Fruit fly (Drosophila melanogaster) whole organism, embryonic: ENCODE data around the gene CG17224.

Experiments
- Adf1 ChIP-seq: fragments of 200-800 bp; sonication (Bioruptor generic); IDR thresholded peaks from 2 replicates; pipeline ENCODE4 v1.3.6; 2022; ENCODE audit warnings: missing biosample characterization, missing genetic modification characterization
- Antp ChIP-seq: fragments of 200-800 bp; sonication (Bioruptor generic); optimal IDR thresholded peaks from 3 replicates; lab custom pipeline; 2016; ENCODE audit warnings: missing biosample characterization, missing genetic modification characterization
- Awh ChIP-seq: fragments of 200-800 bp; sonication (Bioruptor generic); IDR thresholded peaks from 2 replicates; pipeline ENCODE4, ENCODE4 v1.3.6; 2022; ENCODE audit warnings: missing biosample characterization, missing genetic modification characterization
- CG11504 ChIP-seq: fragments of 200-800 bp; sonication (Bioruptor generic); optimal IDR thresholded peaks from 3 replicates; lab custom pipeline; 2019; ENCODE audit warnings: missing biosample characterization, mild to moderate bottlenecking, missing genetic modification characterization, moderate library complexity
- CG11560 ChIP-seq: fragments of 200-800 bp; sonication (Bioruptor generic); IDR thresholded peaks from 3 replicates; pipeline ENCODE4 v1.3.6; 2022; ENCODE audit warnings: missing biosample characterization, missing genetic modification characterization
- CG12104 ChIP-seq: fragments of 200-800 bp; sonication (Bioruptor generic); optimal IDR thresholded peaks from 3 replicates; lab custom pipeline; 2016; ENCODE audit warnings: missing biosample characterization, missing genetic modification characterization
- CG12299 ChIP-seq: fragments of 200-800 bp; sonication (Bioruptor generic); optimal IDR thresholded peaks from 2 replicates; lab custom pipeline; 2018; ENCODE audit warnings: missing biosample characterization, mild to moderate bottlenecking, missing genetic modification characterization
- CG12769 ChIP-seq: fragments of 200-800 bp; sonication (Bioruptor generic); optimal IDR thresholded peaks from 2 replicates; lab custom pipeline; 2019; ENCODE audit warnings: missing biosample characterization, mild to moderate bottlenecking, missing genetic modification characterization, moderate library complexity
- CG14441 ChIP-seq: fragments of 200-800 bp; sonication (Bioruptor generic); IDR thresholded peaks from 2 replicates; pipeline ENCODE4 v1.3.6; 2022; ENCODE audit warnings: missing biosample characterization, missing genetic modification characterization
- CG1603 ChIP-seq: fragments of 200-800 bp; sonication (Bioruptor generic); optimal IDR thresholded peaks from 2 replicates; lab custom pipeline; 2019; ENCODE audit warnings: missing biosample characterization, mild to moderate bottlenecking, missing genetic modification characterization, moderate library complexity
- CG17385 ChIP-seq: fragments of 200-800 bp; sonication (Bioruptor generic); optimal IDR thresholded peaks from 3 replicates; lab custom pipeline; 2018; ENCODE audit warnings: missing biosample characterization, mild to moderate bottlenecking, missing genetic modification characterization
- CG2120 ChIP-seq: fragments of 200-800 bp; sonication (Bioruptor generic); optimal IDR thresholded peaks from 3 replicates; lab custom pipeline; 2016; ENCODE audit warnings: missing biosample characterization, missing genetic modification characterization
- CG2678 ChIP-seq: fragments of 200-800 bp; sonication (Bioruptor generic); optimal IDR thresholded peaks from 3 replicates; lab custom pipeline; 2019; ENCODE audit warnings: missing biosample characterization, mild to moderate bottlenecking, missing genetic modification characterization, moderate library complexity
- CG2712 ChIP-seq: fragments of 200-800 bp; optimal IDR thresholded peaks from 3 replicates; lab custom pipeline; 2019; ENCODE audit warnings: missing biosample characterization, mild to moderate bottlenecking, missing genetic modification characterization, moderate library complexity
- CG2875 ChIP-seq: fragments of 200-800 bp; sonication (Bioruptor generic); optimal IDR thresholded peaks from 2 replicates; lab custom pipeline; 2017; ENCODE audit warnings: missing biosample characterization, mild to moderate bottlenecking, missing genetic modification characterization, missing genetic modification reagents
- CG30020 ChIP-seq: fragments of 200-800 bp; optimal IDR thresholded peaks from 2 replicates; lab custom pipeline; 2019; ENCODE audit warnings: missing biosample characterization, mild to moderate bottlenecking, missing genetic modification characterization, moderate library complexity
- CG3726 ChIP-seq: fragments of 200-800 bp; sonication (Bioruptor generic); IDR thresholded peaks from 3 replicates; pipeline ENCODE4, ENCODE4 v1.3.6; 2022; ENCODE audit warnings: missing biosample characterization, missing genetic modification characterization
- CG3995 ChIP-seq: fragments of 200-800 bp; sonication (Bioruptor generic); optimal IDR thresholded peaks from 3 replicates; lab custom pipeline; 2016; ENCODE audit warnings: missing biosample characterization, missing genetic modification characterization
- CG4404 ChIP-seq: fragments of 200-800 bp; sonication (Bioruptor generic); IDR thresholded peaks from 2 replicates; pipeline ENCODE4 v1.3.6; 2022; ENCODE audit warnings: missing biosample characterization, missing genetic modification characterization
- CG6254 ChIP-seq: fragments of 200-800 bp; sonication (Bioruptor generic); optimal IDR thresholded peaks from 3 replicates; lab custom pipeline; 2017; ENCODE audit warnings: mild to moderate bottlenecking, missing biosample characterization, missing genetic modification reagents, missing genetic modification characterization
- CG7786 ChIP-seq: fragments of 200-800 bp; sonication (Bioruptor generic); optimal IDR thresholded peaks from 2 replicates; lab custom pipeline; 2016; ENCODE audit warnings: missing biosample characterization, missing genetic modification characterization
- CG8290 ChIP-seq, 3 experiments: fragments of 200-800 bp; sonication (Bioruptor generic); optimal IDR thresholded peaks; 2 replicates each; lab custom pipeline; 2016 to 2019; ENCODE audit warnings: missing biosample characterization in 3 of 3, missing genetic modification characterization in 3 of 3, mild to moderate bottlenecking in 2 of 3, moderate library complexity in 1 of 3
- CG8388 ChIP-seq: fragments of 200-800 bp; sonication (Bioruptor generic); optimal IDR thresholded peaks from 2 replicates; lab custom pipeline; 2019; ENCODE audit warnings: missing biosample characterization, mild to moderate bottlenecking, missing genetic modification characterization, moderate library complexity
- CG9437 ChIP-seq: fragments of 200-800 bp; sonication (Bioruptor generic); optimal IDR thresholded peaks from 2 replicates; lab custom pipeline; 2018; ENCODE audit warnings: missing biosample characterization, mild to moderate bottlenecking, missing genetic modification characterization
- CG9727 ChIP-seq: fragments of 200-800 bp; sonication (Bioruptor generic); optimal IDR thresholded peaks from 3 replicates; lab custom pipeline; 2017; ENCODE audit warnings: missing biosample characterization, mild to moderate bottlenecking, missing genetic modification characterization
- CTCF ChIP-seq: fragments of 200-800 bp; sonication (Bioruptor generic); optimal IDR thresholded peaks from 2 replicates; lab custom pipeline; 2017; ENCODE audit warnings: missing biosample characterization, mild to moderate bottlenecking, missing genetic modification characterization, moderate library complexity
- Deaf1 ChIP-seq: fragments of 200-800 bp; optimal IDR thresholded peaks from 3 replicates; lab custom pipeline; 2019; ENCODE audit warnings: missing biosample characterization, mild to moderate bottlenecking, missing genetic modification characterization, moderate library complexity
- Dek ChIP-seq: fragments of 200-800 bp; sonication (Bioruptor generic); optimal IDR thresholded peaks from 3 replicates; lab custom pipeline; 2019; ENCODE audit warnings: missing biosample characterization, mild to moderate bottlenecking, missing genetic modification characterization, moderate library complexity
- Elba2 ChIP-seq: fragments of 200-800 bp; sonication (Bioruptor generic); optimal IDR thresholded peaks from 3 replicates; lab custom pipeline; 2016; ENCODE audit warnings: missing biosample characterization, missing genetic modification characterization
- HLH54F ChIP-seq: fragments of 200-800 bp; sonication (Bioruptor generic); optimal IDR thresholded peaks from 3 replicates; lab custom pipeline; 2016; ENCODE audit warnings: missing biosample characterization, missing genetic modification characterization
- Kr ChIP-seq: fragments of 200-800 bp; sonication (Bioruptor generic); optimal IDR thresholded peaks from 2 replicates; lab custom pipeline; 2017; ENCODE audit warnings: missing biosample characterization, mild to moderate bottlenecking, missing genetic modification characterization
- NFAT ChIP-seq: fragments of 200-800 bp; sonication (Bioruptor generic); IDR thresholded peaks from 2 replicates; pipeline ENCODE4 v1.3.6; 2022; ENCODE audit warnings: missing biosample characterization, missing genetic modification characterization
- Rx ChIP-seq: fragments of 200-800 bp; sonication (Bioruptor generic); IDR thresholded peaks from 2 replicates; pipeline ENCODE4 v1.3.6; 2022; ENCODE audit warnings: missing biosample characterization, missing genetic modification characterization
- ash1 ChIP-seq: fragments of 200-800 bp; sonication (Bioruptor generic); optimal IDR thresholded peaks from 2 replicates; lab custom pipeline; 2018; ENCODE audit warnings: missing biosample characterization, mild to moderate bottlenecking, missing genetic modification characterization
- chm ChIP-seq: fragments of 200-800 bp; sonication (Bioruptor generic); IDR thresholded peaks from 2 replicates; pipeline ENCODE4 v1.3.6; 2022; ENCODE audit warnings: missing biosample characterization, missing genetic modification characterization
- ci ChIP-seq: fragments of 200-800 bp; sonication (Bioruptor generic); IDR thresholded peaks from 3 replicates; pipeline ENCODE4 v1.3.6; 2022; ENCODE audit warnings: missing biosample characterization, missing genetic modification characterization
- corto ChIP-seq: fragments of 200-800 bp; sonication (Bioruptor generic); optimal IDR thresholded peaks from 2 replicates; lab custom pipeline; 2016; ENCODE audit warnings: missing biosample characterization, mild to moderate bottlenecking, missing genetic modification characterization, moderate library complexity
- cwo ChIP-seq: fragments of 200-800 bp; sonication (Bioruptor generic); optimal IDR thresholded peaks from 3 replicates; lab custom pipeline; 2017; ENCODE audit warnings: missing biosample characterization, missing genetic modification characterization, mild to moderate bottlenecking, moderate library complexity, missing genetic modification reagents
- dati ChIP-seq: fragments of 200-800 bp; sonication (Bioruptor generic); IDR thresholded peaks from 2 replicates; pipeline ENCODE4 v1.3.6; 2022; ENCODE audit warnings: missing biosample characterization, missing genetic modification characterization
- disco-r ChIP-seq: fragments of 200-800 bp; sonication (Bioruptor generic); optimal IDR thresholded peaks from 2 replicates; lab custom pipeline; 2016; ENCODE audit warnings: missing biosample characterization, missing genetic modification characterization
- ems ChIP-seq: fragments of 200-800 bp; sonication (Bioruptor generic); optimal IDR thresholded peaks from 3 replicates; lab custom pipeline; 2016; ENCODE audit warnings: missing biosample characterization, missing genetic modification characterization
- fu2 ChIP-seq: fragments of 200-800 bp; sonication (Bioruptor generic); optimal IDR thresholded peaks from 2 replicates; lab custom pipeline; 2016; ENCODE audit warnings: missing biosample characterization, missing genetic modification characterization
- ham ChIP-seq: fragments of 200-800 bp; sonication (Bioruptor generic); IDR thresholded peaks from 2 replicates; pipeline ENCODE4 v1.3.6; 2022; ENCODE audit warnings: missing biosample characterization, missing genetic modification characterization
- ind ChIP-seq: fragments of 200-800 bp; sonication (Bioruptor generic); optimal IDR thresholded peaks from 3 replicates; lab custom pipeline; 2016; ENCODE audit warnings: missing biosample characterization, missing genetic modification characterization
- jumu ChIP-seq: fragments of 200-800 bp; sonication (Bioruptor generic); optimal IDR thresholded peaks from 3 replicates; lab custom pipeline; 2016; ENCODE audit warnings: missing biosample characterization, missing genetic modification characterization
- org-1 ChIP-seq: fragments of 200-800 bp; sonication (Bioruptor generic); optimal IDR thresholded peaks from 2 replicates; lab custom pipeline; 2017; ENCODE audit warnings: missing biosample characterization, missing genetic modification characterization
- p53 ChIP-seq: fragments of 200-800 bp; sonication (Bioruptor generic); optimal IDR thresholded peaks from 2 replicates; lab custom pipeline; 2016; ENCODE audit warnings: missing biosample characterization, missing genetic modification characterization
- pho ChIP-seq: fragments of 200-800 bp; sonication (Bioruptor generic); optimal IDR thresholded peaks from 2 replicates; lab custom pipeline; 2016; ENCODE audit warnings: missing biosample characterization, missing genetic modification characterization
- sens ChIP-seq: fragments of 200-800 bp; sonication (Bioruptor generic); peaks from one replicate; lab custom pipeline; 2016; ENCODE audit warnings: missing biosample characterization, missing genetic modification characterization
- sens-2 ChIP-seq: fragments of 200-800 bp; sonication (Bioruptor generic); IDR thresholded peaks from 2 replicates; pipeline ENCODE4 v1.3.6; 2022; ENCODE audit warnings: missing biosample characterization, missing genetic modification characterization
- sqz ChIP-seq: fragments of 200-800 bp; sonication (Bioruptor generic); optimal IDR thresholded peaks from 3 replicates; lab custom pipeline; 2018; ENCODE audit warnings: missing biosample characterization, mild to moderate bottlenecking, missing genetic modification characterization
- tx ChIP-seq: fragments of 200-800 bp; sonication (Bioruptor generic); optimal IDR thresholded peaks from 2 replicates; lab custom pipeline; 2016; ENCODE audit warnings: missing biosample characterization, missing genetic modification characterization
- z ChIP-seq: fragments of 200-800 bp; sonication (Bioruptor generic); IDR thresholded peaks from 3 replicates; pipeline ENCODE4 v1.3.6; 2022; ENCODE audit warnings: missing biosample characterization, missing genetic modification characterization

Gene CG17224

DNA sequence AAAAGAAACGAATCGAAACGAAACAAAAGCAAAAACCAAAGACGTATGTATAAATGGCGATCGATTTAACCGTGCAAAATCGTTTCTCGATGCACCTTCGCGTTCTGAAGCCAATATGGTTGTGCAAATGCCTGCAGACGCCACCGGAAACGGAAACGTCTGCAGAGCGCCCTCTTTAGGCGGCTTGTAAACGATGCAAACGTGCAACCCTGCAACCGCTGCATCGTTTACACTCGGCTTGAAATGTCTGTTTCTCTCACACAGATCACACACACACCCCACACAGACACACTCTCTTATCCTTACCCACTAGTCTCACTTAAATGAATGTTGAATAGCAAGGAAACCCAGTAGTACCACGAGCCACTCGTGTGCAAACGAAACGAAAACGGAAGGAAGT is 51.2 kb downstream of the CG17224 start (continued):
- peak; percentile 49 for TF ChIP-seq CG9727
- no peak for TF ChIP-seq cwo
- peak; percentile 0 for TF ChIP-seq CG2712 (tag; lab: Kevin White, UChicago)
- 0 out of 2 replicates have a peak, but pooled peaks have one; percentile 25 for TF ChIP-seq NFAT
- no peak for TF ChIP-seq corto (GFP tag; lab: Kevin White, UChicago)
- no peak for TF ChIP-seq tx (GFP tag; lab: Kevin White, UChicago)
- TF ChIP-seq CG1603 (tag; lab: Kevin White, UChicago), result peak; percentile 53
- 0 out of 2 replicates have a peak, but pooled peaks have one; percentile 3 for TF ChIP-seq Rx
- no peak for TF ChIP-seq CG7786 (GFP tag; lab: Kevin White, UChicago)
- no peak for TF ChIP-seq sqz
- no peak for TF ChIP-seq z (GFP tag; lab: Robert Waterston, UW)
- TF ChIP-seq CG30020 (tag; lab: Kevin White, UChicago), result no peak
- TF ChIP-seq CG2120 (GFP tag; lab: Kevin White, UChicago), result no peak
- TF ChIP-seq p53 (GFP tag; lab: Kevin White, UChicago), result peak; percentile 6
- TF ChIP-seq jumu (GFP tag; lab: Kevin White, UChicago), result no peak
- TF ChIP-seq fu2, result no peak
- no peak for TF ChIP-seq dati (GFP tag; lab: Robert Waterston, UW)
- TF ChIP-seq Antp (GFP tag; lab: Kevin White, UChicago), result no peak
- no peak for TF ChIP-seq CG11504 (tag; lab: Kevin White, UChicago)
- TF ChIP-seq CG17385 (GFP tag; lab: Kevin White, UChicago), result peak; percentile 9
- TF ChIP-seq CG8388 (GFP tag; lab: Kevin White, UChicago), result peak; percentile 1
- no peak for TF ChIP-seq CG3995 (GFP tag; lab: Kevin White, UChicago)
- no peak for TF ChIP-seq ham (GFP tag; lab: Robert Waterston, UW)
- TF ChIP-seq disco-r (GFP tag; lab: Kevin White, UChicago), result no peak
- no peak for TF ChIP-seq CG2875
- TF ChIP-seq CG12104, result no peak
- TF ChIP-seq CG2678 (tag; lab: Kevin White, UChicago), result no peak
- peak; percentile 43; the same call in 1 of the 2 replicates for TF ChIP-seq sens-2 (GFP tag; lab: Robert Waterston, UW)
- TF ChIP-seq ash1 (GFP tag; lab: Kevin White, UChicago), result no peak
- TF ChIP-seq CG4404 (GFP tag; lab: Robert Waterston, UW), result no peak
- no peak for TF ChIP-seq pho (GFP tag; lab: Kevin White, UChicago)
- no peak for TF ChIP-seq ind
- TF ChIP-seq CTCF (GFP tag; lab: Kevin White, UChicago), result peak; percentile 82
- no peak for TF ChIP-seq CG11560 (tag; lab: Robert Waterston, UW)
- no peak for TF ChIP-seq CG9437 (GFP tag; lab: Kevin White, UChicago)
- TF ChIP-seq CG8290 (GFP tag; optimal IDR thresholded peaks at IDR 0.05; lab: Kevin White, UChicago), result peak; percentile 31
- TF ChIP-seq CG8290 (tag; optimal IDR thresholded peaks at IDR 0.05; lab: Kevin White, UChicago), result peak in 1 of 2 experiments; percentile 65
- TF ChIP-seq ems (GFP tag; lab: Kevin White, UChicago), result no peak
- TF ChIP-seq HLH54F, result no peak
- TF ChIP-seq org-1, result no peak
- no peak for TF ChIP-seq Adf1 (GFP tag; lab: Robert Waterston, UW)
- TF ChIP-seq sens (GFP tag; lab: Kevin White, UChicago), result peak; percentile 58
- TF ChIP-seq chm (GFP tag; lab: Robert Waterston, UW), result no peak; the same call in 1 of the 2 replicates
- no peak for TF ChIP-seq CG12299 (tag; lab: Kevin White, UChicago)
- no peak for TF ChIP-seq Kr (GFP tag; lab: Kevin White, UChicago)
- peak; percentile 4 for TF ChIP-seq CG6254 (GFP tag; lab: Kevin White, UChicago)
- no peak for TF ChIP-seq CG14441 (GFP tag; lab: Robert Waterston, UW)
- TF ChIP-seq ci (GFP tag; lab: Robert Waterston, UW), result peak; percentile 64; the same call in 2 of the 3 replicates
- no peak for TF ChIP-seq Awh (GFP tag; lab: Robert Waterston, UW)
- no peak for TF ChIP-seq Dek (tag; lab: Kevin White, UChicago)
- TF ChIP-seq CG3726 (GFP tag; lab: Robert Waterston, UW), result peak; percentile 63; the same call in 1 of the 3 replicates
- TF ChIP-seq CG12769 (tag; lab: Kevin White, UChicago), result no peak
- TF ChIP-seq Deaf1, result no peak
- peak; percentile 21 for TF ChIP-seq Elba2 (GFP tag; lab: Kevin White, UChicago)
